Worm (Caenorhabditis elegans) whole organism, L1 larva: ENCODE data around the gene nhr-17.
A peak's percentile ranks its signal among the peaks of the same experiment; 100 is the strongest.

Experiments used
- C04F5.9 ChIP-seq: sonication (generic microtip); optimal IDR thresholded peaks from 2 replicates; lab custom pipeline; 2016; ENCODE audit warnings: missing genetic modification characterization, missing compliant biosample characterization
- C16A3.4 ChIP-seq: fragments of 150-350 bp; optimal IDR thresholded peaks from 2 replicates; lab custom pipeline; 2014; ENCODE audit warnings: missing biosample characterization, missing genetic modification characterization
- Y116A8C.19 ChIP-seq: sonication (generic microtip); optimal IDR thresholded peaks from 2 replicates; lab custom pipeline; 2016; ENCODE audit warnings: missing compliant biosample characterization, missing genetic modification characterization, borderline replicate concordance
- blmp-1 ChIP-seq: fragments of 150-350 bp; optimal IDR thresholded peaks from 2 replicates; lab custom pipeline; 2014; ENCODE audit warnings: missing biosample characterization, missing genetic modification characterization
- ceh-8 ChIP-seq: fragments of 200-800 bp; sonication (Bioruptor generic); optimal IDR thresholded peaks from 2 replicates; lab custom pipeline; 2018; ENCODE audit warnings: mild to moderate bottlenecking, missing genetic modification characterization, moderate library complexity, missing compliant biosample characterization
- ceh-82 ChIP-seq, 3 experiments: fragments of 150-350 bp in 1 of 3; sonication (generic microtip) in 2 of 3; optimal IDR thresholded peaks; 2 replicates each; lab custom pipeline; 2014 to 2017; ENCODE audit warnings: missing biosample characterization in 3 of 3, missing genetic modification characterization in 3 of 3
- ces-1 ChIP-seq: fragments of 150-350 bp; optimal IDR thresholded peaks from 2 replicates; lab custom pipeline; 2014; ENCODE audit warnings: missing biosample characterization, missing genetic modification reagents, missing genetic modification characterization
- dsc-1 ChIP-seq: sonication (generic microtip); optimal IDR thresholded peaks from 2 replicates; lab custom pipeline; 2016; ENCODE audit warnings: mild to moderate bottlenecking, missing genetic modification characterization, missing compliant biosample characterization
- efl-1 ChIP-seq, 4 experiments: fragments of 150-350 bp; optimal IDR thresholded peaks in 3 of 4; peaks in 1 of 4; 1 replicate in 1 of 4; 2 replicates in 3 of 4; lab custom pipeline; 2014; ENCODE audit warnings: missing biosample characterization in 2 of 4, missing genetic modification characterization in 2 of 4, missing genetic modification reagents in 2 of 4
- egl-13 ChIP-seq: sonication (generic microtip); optimal IDR thresholded peaks from 2 replicates; lab custom pipeline; 2016; ENCODE audit warnings: missing genotype, missing genetic modification reagents, missing genetic modification characterization, missing compliant biosample characterization
- elt-3 ChIP-seq, 6 experiments: fragments of 150-350 bp in 1 of 6; sonication (generic microtip); optimal IDR thresholded peaks; 2 replicates each; lab custom pipeline; 2017 to 2018; ENCODE audit warnings: missing biosample characterization in 6 of 6, missing genetic modification characterization in 6 of 6, inconsistent platforms in 1 of 6
- fkh-10 ChIP-seq: sonication (generic microtip); optimal IDR thresholded peaks from 2 replicates; lab custom pipeline; 2017; ENCODE audit warnings: missing biosample characterization, missing genetic modification reagents, missing genetic modification characterization
- fkh-8 ChIP-seq: sonication (generic microtip); optimal IDR thresholded peaks from 2 replicates; lab custom pipeline; 2016; ENCODE audit warnings: mild to moderate bottlenecking, missing genetic modification characterization, missing compliant biosample characterization
- fos-1 ChIP-seq: fragments of 150-350 bp; optimal IDR thresholded peaks from 2 replicates; lab custom pipeline; 2014; ENCODE audit warnings: missing biosample characterization, missing genetic modification characterization
- grh-1 ChIP-seq: fragments of 200-800 bp; sonication (Bioruptor generic); IDR thresholded peaks from 2 replicates; pipeline ENCODE4 v1.3.6; 2022; ENCODE audit warnings: missing genetic modification reagents, missing genetic modification characterization, missing compliant biosample characterization
- hlh-4 ChIP-seq: sonication (generic microtip); optimal IDR thresholded peaks from 2 replicates; lab custom pipeline; 2016; ENCODE audit warnings: mild to moderate bottlenecking, missing genetic modification characterization, missing compliant biosample characterization
- isw-1 ChIP-seq: fragments of 200-800 bp; sonication (Bioruptor generic); IDR thresholded peaks from 2 replicates; pipeline ENCODE4 v1.3.6; 2022; ENCODE audit warnings: missing genetic modification characterization, missing compliant biosample characterization
- lin-13 ChIP-seq: fragments of 150-350 bp; optimal IDR thresholded peaks from 2 replicates; lab custom pipeline; 2014; ENCODE audit warnings: missing biosample characterization, missing genetic modification reagents, missing genetic modification characterization
- lin-14 ChIP-seq: fragments of 200-800 bp; sonication (Bioruptor generic); optimal IDR thresholded peaks from 2 replicates; lab custom pipeline; 2018; ENCODE audit warnings: mild to moderate bottlenecking, missing genetic modification characterization, moderate library complexity, missing compliant biosample characterization
- lin-15B ChIP-seq: fragments of 150-350 bp; sonication (generic microtip); optimal IDR thresholded peaks from 3 replicates; lab custom pipeline; 2014; ENCODE audit warnings: missing biosample characterization, missing genetic modification characterization
- lin-39 ChIP-seq: fragments of 150-350 bp; optimal IDR thresholded peaks from 2 replicates; lab custom pipeline; 2014; ENCODE audit warnings: missing biosample characterization, missing genetic modification reagents, missing genetic modification characterization
- lir-3 ChIP-seq: sonication (generic microtip); optimal IDR thresholded peaks from 2 replicates; lab custom pipeline; 2016; ENCODE audit warnings: mild to moderate bottlenecking, missing genetic modification characterization, moderate library complexity, missing compliant biosample characterization; ENCODE audit not compliant: poor library complexity
- mep-1 ChIP-seq: fragments of 150-350 bp; optimal IDR thresholded peaks from 2 replicates; lab custom pipeline; 2014; ENCODE audit warnings: missing biosample characterization, missing genetic modification characterization
- nhr-12 ChIP-seq: sonication (generic microtip); optimal IDR thresholded peaks from 2 replicates; lab custom pipeline; 2017; ENCODE audit warnings: missing biosample characterization, missing genetic modification characterization
- nhr-237 ChIP-seq: fragments of 150-350 bp; optimal IDR thresholded peaks from 2 replicates; lab custom pipeline; 2014; ENCODE audit warnings: missing biosample characterization, missing genetic modification characterization
- nhr-47 ChIP-seq: sonication (generic microtip); optimal IDR thresholded peaks from 2 replicates; lab custom pipeline; 2016; ENCODE audit warnings: mild to moderate bottlenecking, missing genetic modification characterization, moderate library complexity, missing compliant biosample characterization
- nhr-71 ChIP-seq: sonication (generic microtip); optimal IDR thresholded peaks from 2 replicates; lab custom pipeline; 2016; ENCODE audit warnings: mild to moderate bottlenecking, missing genetic modification characterization, moderate library complexity, missing compliant biosample characterization
- nhr-77 ChIP-seq: fragments of 150-350 bp; optimal IDR thresholded peaks from 2 replicates; lab custom pipeline; 2014; ENCODE audit warnings: missing biosample characterization, missing genetic modification characterization
- rnt-1 ChIP-seq: sonication (generic microtip); optimal IDR thresholded peaks from 2 replicates; lab custom pipeline; 2016; ENCODE audit warnings: mild to moderate bottlenecking, missing genetic modification characterization, moderate library complexity, missing compliant biosample characterization
- skn-1 ChIP-seq: fragments of 150-350 bp; optimal IDR thresholded peaks from 2 replicates; lab custom pipeline; 2014; ENCODE audit warnings: missing biosample characterization, missing genetic modification characterization
- tbx-2 ChIP-seq: sonication (generic microtip); optimal IDR thresholded peaks from 2 replicates; lab custom pipeline; 2016; ENCODE audit warnings: missing genetic modification characterization, missing compliant biosample characterization
- unc-30 ChIP-seq: sonication (generic microtip); optimal IDR thresholded peaks from 2 replicates; lab custom pipeline; 2017; ENCODE audit warnings: missing biosample characterization, missing genetic modification characterization
- unc-98 ChIP-seq: fragments of 200-800 bp; sonication (Bioruptor generic); IDR thresholded peaks from 2 replicates; pipeline ENCODE4 v1.3.6; 2022; ENCODE audit warnings: missing genetic modification characterization, missing compliant biosample characterization
- xbp-1 ChIP-seq: sonication (generic microtip); optimal IDR thresholded peaks from 2 replicates; lab custom pipeline; 2016; ENCODE audit warnings: missing genetic modification characterization, missing compliant biosample characterization
- zip-4 ChIP-seq: fragments of 200-800 bp; sonication (Bioruptor generic); optimal IDR thresholded peaks from 2 replicates; lab custom pipeline; 2018; ENCODE audit warnings: mild to moderate bottlenecking, missing genetic modification characterization, moderate library complexity, missing compliant biosample characterization
- ztf-11 ChIP-seq, 2 experiments: sonication (generic microtip); optimal IDR thresholded peaks; 2 replicates each; lab custom pipeline; 2016 to 2017; ENCODE audit warnings: missing genetic modification characterization in 2 of 2, missing biosample characterization in 1 of 2, missing compliant biosample characterization in 1 of 2

Gene nhr-17

DNA sequence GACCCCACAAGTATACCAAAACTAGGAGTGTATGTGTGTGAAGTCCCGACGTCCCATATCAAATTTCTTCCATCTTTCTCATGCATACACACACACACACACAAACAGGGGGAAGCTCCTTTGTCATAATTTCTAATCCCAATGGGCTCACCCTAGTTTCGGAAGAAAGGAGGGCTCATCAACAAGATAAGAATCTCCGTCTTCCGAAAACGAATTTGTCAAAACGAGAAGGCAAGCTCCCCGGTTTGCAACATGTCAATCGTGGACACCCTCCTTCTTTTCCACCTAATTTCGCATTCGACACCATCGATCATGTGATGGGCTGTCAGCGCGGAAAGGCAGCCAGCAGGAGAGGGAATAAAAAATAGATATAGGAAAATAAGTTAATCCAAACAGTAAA lies 22.7 kb upstream of the nhr-17 start (continued):
- TF ChIP-seq xbp-1 (tag; lab: Kevin White, UChicago) (no peak), elt-3 (tag; optimal IDR thresholded peaks at IDR 0.05; lab: Kevin White, UChicago) (no peak), lin-13 (GFP tag; lab: Kevin White, UChicago) (peak; percentile 26), mep-1 (tag; lab: Kevin White, UChicago) (peak; percentile 41), fos-1 (tag; lab: Kevin White, UChicago) (no peak), lin-39 (tag; lab: Kevin White, UChicago) (no peak)

DNA sequence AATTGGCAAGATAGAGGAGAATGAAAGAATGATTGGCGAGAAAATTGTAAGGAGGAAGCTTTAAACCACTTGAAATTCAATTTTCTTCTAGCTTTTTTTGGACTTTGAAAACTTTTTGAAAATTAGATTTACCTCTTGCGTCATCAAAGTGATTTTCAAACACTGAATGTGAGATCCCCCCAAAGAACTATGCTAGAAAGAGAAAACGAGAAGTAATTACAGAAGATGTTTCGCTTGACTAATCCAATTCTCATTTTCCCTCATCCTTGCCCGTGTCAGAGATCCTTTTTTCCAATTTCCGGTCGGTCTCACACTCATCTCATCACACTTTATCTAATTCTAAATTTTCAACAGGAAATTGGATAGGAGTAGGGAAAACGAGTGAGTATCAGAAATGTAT lies 22.2 kb upstream of the nhr-17 start:
- TF ChIP-seq fkh-10 (GFP tag; lab: Kevin White, UChicago), result peak; percentile 87
- TF ChIP-seq fos-1 (tag; lab: Kevin White, UChicago), result peak; percentile 19
- peak; percentile 55 for TF ChIP-seq tbx-2 (tag; lab: Kevin White, UChicago)
- peak; percentile 21 for TF ChIP-seq fkh-8 (tag; lab: Kevin White, UChicago)
- peak; percentile 80 for TF ChIP-seq ces-1 (GFP tag; lab: Kevin White, UChicago)
- no peak for TF ChIP-seq rnt-1
- peak; percentile 14 for TF ChIP-seq nhr-47 (tag; lab: Kevin White, UChicago)
- peak; percentile 89 for TF ChIP-seq dsc-1 (tag; lab: Kevin White, UChicago)
- no peak for TF ChIP-seq grh-1 (GFP tag; lab: Robert Waterston, UW)
- TF ChIP-seq hlh-4 (tag; lab: Kevin White, UChicago), result no peak
- TF ChIP-seq ceh-82 (tag; optimal IDR thresholded peaks at IDR 0.05; lab: Kevin White, UChicago), result peak in 1 of 3 experiments; percentile 0
- no peak for TF ChIP-seq lin-39 (tag; lab: Kevin White, UChicago)
- no peak for TF ChIP-seq egl-13 (tag; lab: Kevin White, UChicago)
- TF ChIP-seq nhr-77 (tag; lab: Kevin White, UChicago), result no peak
- TF ChIP-seq lin-15B (tag; lab: Kevin White, UChicago), result no peak
- TF ChIP-seq xbp-1 (tag; lab: Kevin White, UChicago), result no peak
- TF ChIP-seq nhr-71 (tag; lab: Kevin White, UChicago), result peak; percentile 35
- TF ChIP-seq lin-14 (GFP tag; lab: Kevin White, UChicago), result peak; percentile 83

DNA sequence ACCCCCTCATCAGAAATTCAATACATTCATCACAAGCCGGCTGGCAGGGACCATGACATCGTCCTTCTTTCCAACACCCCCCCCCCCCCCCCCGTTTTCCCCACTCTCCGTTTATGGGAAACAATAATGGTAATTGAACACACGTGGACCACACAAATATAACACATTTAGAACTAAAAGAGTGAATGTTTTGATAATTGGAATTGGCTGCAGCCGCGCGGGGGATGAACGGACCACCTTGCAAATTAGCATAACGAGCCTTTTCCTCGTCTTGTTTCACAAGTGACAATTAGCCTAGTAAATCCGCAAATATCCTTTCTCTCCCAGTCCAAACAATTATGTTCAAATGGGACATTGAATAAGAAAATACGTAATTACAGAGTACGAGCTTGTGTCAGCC lies 21.0 kb upstream of the nhr-17 start:
- TF ChIP-seq lin-14 (GFP tag; lab: Kevin White, UChicago), result peak; percentile 37
- no peak for TF ChIP-seq C16A3.4 (tag; lab: Kevin White, UChicago)
- peak; percentile 53 for TF ChIP-seq ceh-8 (GFP tag; lab: Kevin White, UChicago)
- TF ChIP-seq, all 84 proteins: peak for 2

DNA sequence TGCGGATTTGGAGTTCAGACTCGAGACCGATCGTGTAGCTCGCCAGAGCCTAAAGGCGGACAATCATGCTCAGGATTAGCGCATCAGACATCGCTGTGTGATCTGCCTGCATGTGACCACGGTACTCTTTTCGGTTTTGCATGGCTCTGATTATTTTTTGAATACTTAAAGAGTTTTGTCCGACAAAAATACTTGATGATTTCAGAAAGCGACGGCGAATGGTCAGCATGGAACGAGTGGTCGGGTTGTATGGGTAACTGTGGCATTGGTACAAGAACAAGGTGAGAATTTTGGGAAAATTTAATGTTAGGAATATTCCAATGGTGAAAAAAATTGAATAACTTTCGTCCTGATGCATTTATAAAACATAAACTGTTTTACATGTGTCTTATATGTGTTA lies 19.8 kb upstream of the nhr-17 start:
- TF ChIP-seq nhr-237 (no peak), fos-1 (tag; lab: Kevin White, UChicago) (no peak), efl-1 (optimal IDR thresholded peaks at IDR 0.05; lab: Kevin White, UChicago) (no peak), efl-1 (GFP tag; optimal IDR thresholded peaks at IDR 0.05 in 1 of 2; lab: Kevin White, UChicago) (peak in 1 of 2 experiments; percentile 3)

DNA sequence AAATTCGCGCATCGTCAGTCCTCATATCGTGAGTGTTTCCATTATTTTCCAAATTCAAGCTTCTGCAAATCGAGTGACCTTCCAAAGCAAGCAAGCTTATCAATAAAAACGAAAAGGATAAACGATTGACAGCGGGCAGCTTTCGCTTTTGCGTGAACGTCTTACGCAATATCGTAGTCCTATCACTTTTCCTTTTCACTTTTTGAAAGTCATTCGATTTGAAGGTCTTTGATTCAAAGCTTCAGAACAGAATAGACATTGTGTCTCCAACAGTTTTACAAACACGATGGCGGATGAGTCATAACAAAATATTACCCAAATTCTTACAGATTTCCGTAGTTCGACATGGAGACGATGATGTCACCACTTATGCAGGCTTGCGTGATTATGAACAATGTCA lies 11.9 kb upstream of the nhr-17 start:
- TF ChIP-seq blmp-1, result peak; percentile 98
- no peak for TF ChIP-seq unc-30

DNA sequence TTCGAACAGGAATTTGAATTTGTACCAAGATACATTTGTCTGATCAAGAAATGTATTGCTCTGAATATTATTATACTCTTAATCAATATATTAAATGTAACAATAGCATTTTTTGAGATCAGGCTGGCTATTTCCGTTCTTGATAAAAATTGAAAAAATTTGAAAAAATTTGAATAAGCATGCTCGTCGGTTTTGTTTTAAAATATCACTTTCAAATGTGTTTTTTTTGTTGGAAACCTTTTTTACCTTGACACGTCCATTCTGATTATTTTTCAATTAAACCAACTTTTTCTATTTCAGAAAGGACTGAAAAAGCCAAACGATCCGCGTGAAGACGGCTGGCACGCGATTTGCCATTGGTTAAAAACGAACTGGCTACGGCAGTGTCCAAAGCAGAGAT lies 10.9 kb upstream of the nhr-17 start, which contains the start of gene adt-1:
Gene adt-1 (plus strand): TSS at position 301 of the 400 bp plus-strand sequence.
- TF ChIP-seq ztf-11 (tag; optimal IDR thresholded peaks at IDR 0.05; lab: Kevin White, UChicago) (no peak), isw-1 (GFP tag; lab: Robert Waterston, UW) (no peak), Y116A8C.19 (no peak), lin-39 (tag; lab: Kevin White, UChicago) (no peak), unc-98 (GFP tag; lab: Robert Waterston, UW) (no peak), C04F5.9 (tag; lab: Kevin White, UChicago) (no peak), unc-30 (no peak), nhr-77 (tag; lab: Kevin White, UChicago) (no peak), nhr-12 (tag; lab: Kevin White, UChicago) (no peak), lir-3 (no peak), dsc-1 (tag; lab: Kevin White, UChicago) (no peak), skn-1 (tag; lab: Kevin White, UChicago) (no peak), zip-4 (no peak)
